Fruit fly (Drosophila melanogaster): ENCODE results near the gene heca.

heca gene

DNA sequence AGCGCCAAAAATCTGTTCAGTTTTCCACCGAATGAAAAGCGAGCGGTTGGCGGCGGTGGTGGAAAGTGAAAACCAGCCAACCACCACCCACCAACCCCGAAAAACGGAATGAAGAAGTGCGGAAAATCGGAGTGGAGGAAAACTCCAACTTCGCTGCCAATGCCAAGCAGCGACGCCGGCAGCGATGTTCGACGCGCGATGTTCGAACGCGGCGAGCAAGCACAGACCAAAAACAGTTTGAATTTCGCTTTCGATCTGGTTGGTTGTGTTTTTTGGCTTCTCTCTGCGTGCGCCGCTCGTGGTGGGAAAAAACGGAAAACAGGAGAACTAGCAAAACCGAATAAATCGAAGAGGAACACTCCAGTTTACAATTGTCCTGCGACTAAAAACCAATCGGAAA, at the start of gene heca:
Gene heca, plus strand, starts transcription at position 233 of the 400 bp plus-strand sequence.
- peak; percentile 21 to 34 for TF ChIP-seq CTCF (optimal IDR thresholded peaks at IDR 0.05)
- no peak for TF ChIP-seq CG8478 (optimal IDR thresholded peaks at IDR 0.05)

DNA sequence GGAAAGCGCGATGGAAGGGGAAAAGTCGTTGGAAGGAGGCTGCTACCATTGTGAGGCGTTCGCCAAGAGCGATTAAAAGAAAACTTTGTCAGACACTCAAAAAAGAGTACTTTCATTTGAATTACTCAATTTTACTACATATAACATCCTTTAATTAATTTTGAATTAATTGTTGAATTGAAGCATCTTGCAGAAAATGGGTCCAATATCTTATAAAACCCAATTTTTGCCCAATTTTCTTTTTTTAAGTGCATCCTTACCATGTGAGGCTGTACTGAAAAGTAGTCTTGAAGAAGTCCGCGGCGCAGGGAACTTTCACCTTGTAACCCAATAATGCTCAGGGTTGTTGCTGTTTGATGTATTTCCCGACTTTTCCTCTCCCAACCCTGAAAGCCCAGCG, 42.5 kb upstream of the heca start:
- no peak for TF ChIP-seq CG8478 (optimal IDR thresholded peaks at IDR 0.05)
- no peak for TF ChIP-seq CTCF (optimal IDR thresholded peaks at IDR 0.05)

dm6 chr3R:30236994-30237393, 40.7 kb upstream of the heca start:
- TF ChIP-seq CTCF (optimal IDR thresholded peaks at IDR 0.05) (no peak), CG8478 (optimal IDR thresholded peaks at IDR 0.05) (no peak)

DNA sequence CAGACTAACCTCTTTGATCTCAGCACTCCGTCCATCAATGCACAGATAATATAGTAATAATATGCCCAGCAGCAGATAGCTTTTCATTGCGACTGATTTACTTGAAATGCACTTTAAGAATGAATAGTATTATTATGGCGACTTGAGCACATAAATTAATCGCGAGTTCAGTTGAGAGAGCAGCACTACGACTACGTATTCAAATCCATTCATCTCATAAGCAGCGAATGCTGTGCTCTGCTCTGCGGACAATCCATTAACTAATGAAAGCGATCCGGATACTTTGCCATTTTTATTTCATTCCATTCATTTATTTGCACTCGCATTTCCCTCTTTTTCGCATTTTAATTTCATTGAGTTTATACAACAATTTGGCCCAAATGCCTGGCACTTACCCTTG, 40.1 kb upstream of the heca start, which contains the start of gene CG43448:
Gene CG43448, minus strand, starts transcription at position 101 of the 400 bp plus-strand sequence.
- TF ChIP-seq CG8478 (optimal IDR thresholded peaks at IDR 0.05): no peak

DNA sequence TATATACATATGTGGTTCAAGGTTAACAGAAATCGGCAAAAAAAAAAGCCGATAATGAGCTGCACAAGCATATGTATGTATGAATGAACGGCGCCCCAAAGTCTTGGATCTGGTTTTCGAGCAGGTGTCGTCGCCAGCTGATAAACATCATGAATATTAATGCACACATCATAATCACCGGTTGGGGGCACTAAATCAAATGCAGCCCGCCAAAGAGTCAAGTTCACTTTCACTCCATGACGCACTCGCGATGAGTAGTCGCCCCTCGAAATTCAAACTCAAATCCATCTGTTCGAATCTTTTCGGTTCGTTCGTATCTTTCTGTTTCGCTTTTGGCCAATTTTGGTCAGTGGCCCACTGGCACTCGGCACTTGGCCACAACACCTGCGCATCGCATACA, 37.5 kb upstream of the heca start:
- TF ChIP-seq CTCF (optimal IDR thresholded peaks at IDR 0.05) (no peak), CG8478 (optimal IDR thresholded peaks at IDR 0.05) (no peak)

DNA sequence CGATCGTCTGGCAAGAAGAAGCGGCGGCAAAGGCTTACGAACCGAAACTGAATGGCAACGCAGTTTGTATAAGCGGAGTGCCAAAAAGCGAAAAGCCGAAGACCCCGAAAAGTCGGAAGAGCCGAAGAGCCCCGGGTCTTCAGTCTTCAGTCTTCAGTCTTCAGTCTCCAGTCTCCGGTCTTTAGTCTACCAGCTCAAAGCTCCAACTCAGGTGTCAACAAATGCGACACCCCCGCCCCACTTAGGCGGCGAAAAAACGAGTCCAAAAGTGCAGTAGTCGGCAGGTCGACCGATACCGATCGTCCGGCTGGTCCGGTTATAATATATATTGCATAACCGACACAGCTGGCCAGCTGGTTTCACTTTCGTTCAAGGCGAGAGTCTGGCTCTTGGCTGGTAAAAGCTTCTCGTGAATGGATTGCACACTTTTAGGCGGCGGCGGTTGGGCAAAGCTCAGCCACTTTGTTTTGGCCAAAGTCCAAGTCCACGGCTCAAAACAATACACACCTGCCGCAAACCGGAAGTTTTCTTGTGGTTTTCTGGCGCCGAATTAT, 34.4 kb upstream of the heca start, which contains the start of gene CG9737:
Gene CG9737, minus strand, starts transcription at position 51 of the 554 bp plus-strand sequence.
- no peak for TF ChIP-seq CTCF (optimal IDR thresholded peaks at IDR 0.05)

dm6 chr3R:30245739-30246589, 31.8 kb upstream of the heca start:
- TF ChIP-seq CG8478 (optimal IDR thresholded peaks at IDR 0.05) (no peak), CTCF (optimal IDR thresholded peaks at IDR 0.05) (no peak)

DNA sequence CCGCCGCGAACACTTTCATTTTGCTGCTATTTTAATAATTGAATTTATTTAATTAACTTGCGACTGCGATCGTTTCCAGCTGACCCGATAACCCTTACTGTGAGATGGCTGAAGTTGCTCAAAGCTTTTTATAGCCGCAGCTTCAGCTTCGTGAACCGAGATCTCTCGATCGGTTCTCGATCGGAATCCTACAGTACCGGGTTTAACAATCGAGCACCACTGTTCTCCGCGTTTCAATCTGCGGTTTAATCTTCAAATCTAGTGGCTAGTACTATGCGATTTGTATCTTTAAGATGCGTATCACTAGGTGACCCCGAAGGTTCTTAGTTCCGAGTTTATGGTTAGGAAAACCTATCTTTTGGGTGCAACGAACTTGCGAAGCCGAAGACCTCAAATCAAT, 31.1 kb upstream of the heca start, which contains the start of gene CG9733:
Gene CG9733, minus strand, starts transcription at position 101 of the 400 bp plus-strand sequence.
- no peak for TF ChIP-seq CTCF (optimal IDR thresholded peaks at IDR 0.05)
- TF ChIP-seq CG8478 (optimal IDR thresholded peaks at IDR 0.05): no peak

DNA sequence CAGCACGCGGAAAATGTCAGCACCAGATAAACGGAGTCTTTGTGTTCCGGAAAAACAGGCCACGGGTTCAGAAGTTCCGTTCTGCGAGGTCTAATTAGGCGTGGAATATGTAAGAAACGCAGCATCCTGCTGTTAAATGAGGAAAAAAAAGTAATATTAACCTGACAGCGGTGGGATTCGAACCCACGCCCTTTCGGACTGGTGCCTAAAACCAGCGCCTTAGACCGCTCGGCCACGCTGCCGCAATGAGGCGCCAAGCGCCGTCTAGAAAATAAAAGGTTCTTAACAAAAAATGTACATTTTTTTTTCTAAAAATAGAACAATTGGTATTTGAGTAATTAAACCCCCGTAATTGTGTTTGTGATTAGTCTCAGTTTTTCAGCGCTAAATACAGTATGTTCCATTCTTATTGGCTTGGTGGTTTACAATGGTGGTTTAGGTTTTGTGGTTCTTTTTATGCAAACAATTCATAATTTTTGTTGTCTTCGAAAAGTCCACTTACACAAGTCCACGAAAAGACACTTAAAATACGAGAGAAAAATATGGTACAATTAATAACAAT, 29.8 kb upstream of the heca start:
- TF ChIP-seq CG8478 (optimal IDR thresholded peaks at IDR 0.05) (no peak), CTCF (optimal IDR thresholded peaks at IDR 0.05) (no peak)

- TF ChIP-seq CTCF (optimal IDR thresholded peaks at IDR 0.05) (no peak), CG8478 (optimal IDR thresholded peaks at IDR 0.05) (no peak)
Measured at dm6 chr3R:30248565-30248964, 29.2 kb upstream of the heca start.

- TF ChIP-seq CTCF (optimal IDR thresholded peaks at IDR 0.05) (no peak), CG8478 (optimal IDR thresholded peaks at IDR 0.05) (no peak)
Measured at dm6 chr3R:30249283-30249682, 28.4 kb upstream of the heca start, which contains the start of gene CG34299. Gene CG34299 (plus strand): TSS chr3R:30249583.

- TF ChIP-seq CTCF (optimal IDR thresholded peaks at IDR 0.05): no peak
Measured at dm6 chr3R:30250496-30250978, 27.2 kb upstream of the heca start, which contains the start of gene CG9682. Gene CG9682 (plus strand): TSS chr3R:30250928.

- no peak for TF ChIP-seq CTCF (optimal IDR thresholded peaks at IDR 0.05)
- no peak for TF ChIP-seq CG8478 (optimal IDR thresholded peaks at IDR 0.05)
Measured at dm6 chr3R:30252317-30252716, 25.4 kb upstream of the heca start.

- TF ChIP-seq CG8478 (optimal IDR thresholded peaks at IDR 0.05): no peak
- TF ChIP-seq CTCF (optimal IDR thresholded peaks at IDR 0.05): no peak
Measured at dm6 chr3R:30252882-30253281, 24.9 kb upstream of the heca start, which contains the start of gene CG18404. Gene CG18404 (plus strand): TSS chr3R:30253182.

dm6 chr3R:30255255-30256121, 22.2 kb upstream of the heca start:
- TF ChIP-seq CTCF (optimal IDR thresholded peaks at IDR 0.05) (no peak), CG8478 (optimal IDR thresholded peaks at IDR 0.05) (no peak)

Data from S2 (cell line).